Fruit fly (Drosophila melanogaster) whole organism, wandering third instar larva: ENCODE results near the gene CG5274.

Experiments
- Abd-B ChIP-seq: fragments of >200 bp; optimal IDR thresholded peaks from 2 replicates; lab custom pipeline; 2017; ENCODE audit warnings: missing biosample characterization, missing genetic modification characterization
- CrebA ChIP-seq: fragments of 200-800 bp; sonication (Bioruptor generic); optimal IDR thresholded peaks from 2 replicates; lab custom pipeline; 2016; ENCODE audit warnings: missing biosample characterization, mild to moderate bottlenecking, missing genetic modification characterization, borderline replicate concordance
- Dfd ChIP-seq: fragments of >200 bp; optimal IDR thresholded peaks from 2 replicates; lab custom pipeline; 2017; ENCODE audit warnings: missing biosample characterization, missing genetic modification characterization
- Dif ChIP-seq: fragments of 200-275, 200-300 bp; sonication (Bioruptor generic); optimal IDR thresholded peaks from 2 replicates; lab custom pipeline; 2018; ENCODE audit warnings: missing biosample characterization, missing genetic modification characterization; ENCODE audit not compliant: partially characterized antibody
- GATAd ChIP-seq: sonication (Bioruptor generic); optimal IDR thresholded peaks from 2 replicates; lab custom pipeline; 2016; ENCODE audit warnings: missing biosample characterization, missing genetic modification characterization
- HLH106 ChIP-seq: fragments of 200-800 bp; optimal IDR thresholded peaks from 3 replicates; lab custom pipeline; 2019; ENCODE audit warnings: missing biosample characterization, mild to moderate bottlenecking, missing genetic modification characterization, moderate library complexity
- Hr78 ChIP-seq: fragments of >200 bp; optimal IDR thresholded peaks from 2 replicates; lab custom pipeline; 2017; ENCODE audit warnings: missing biosample characterization, missing genetic modification characterization
- Hr83 ChIP-seq: fragments of 200-300 bp; sonication (Bioruptor generic); optimal IDR thresholded peaks from 2 replicates; lab custom pipeline; 2016; ENCODE audit warnings: missing biosample characterization, mild to moderate bottlenecking, missing genetic modification characterization, moderate library complexity; ENCODE audit not compliant: poor library complexity, severe bottlenecking
- Jra ChIP-seq: sonication (Bioruptor generic); optimal IDR thresholded peaks from 2 replicates; lab custom pipeline; 2016; ENCODE audit warnings: missing biosample characterization, missing genetic modification characterization
- Myc ChIP-seq: fragments of >200 bp; optimal IDR thresholded peaks from 2 replicates; lab custom pipeline; 2017
- N ChIP-seq: fragments of >200 bp; optimal IDR thresholded peaks from 2 replicates; lab custom pipeline; 2018; ENCODE audit warnings: missing biosample characterization, missing external identifiers, missing genetic modification characterization
- OdsH ChIP-seq: fragments of 200-800 bp; sonication (Bioruptor generic); optimal IDR thresholded peaks from 2 replicates; lab custom pipeline; 2016; ENCODE audit warnings: missing biosample characterization, mild to moderate bottlenecking, missing genetic modification characterization
- Rel ChIP-seq, 2 experiments: fragments of 200-800 bp; sonication (Bioruptor generic) in 1 of 2; optimal IDR thresholded peaks; 2 replicates in 1 of 2; 3 replicates in 1 of 2; lab custom pipeline; 2016 to 2019; ENCODE audit warnings: mild to moderate bottlenecking in 2 of 2, missing biosample characterization in 2 of 2, missing genetic modification characterization in 2 of 2, moderate library complexity in 1 of 2
- Sp1 ChIP-seq: fragments of 200-800 bp; sonication (Bioruptor generic); optimal IDR thresholded peaks from 3 replicates; lab custom pipeline; 2019; ENCODE audit warnings: missing biosample characterization, mild to moderate bottlenecking, missing genetic modification characterization, moderate library complexity
- Vsx2 ChIP-seq: fragments of 200-300, 225-300 bp; sonication (Bioruptor generic); optimal IDR thresholded peaks from 2 replicates; lab custom pipeline; 2018; ENCODE audit warnings: missing biosample characterization, missing genetic modification characterization; ENCODE audit not compliant: partially characterized antibody
- brk ChIP-seq: fragments of 200-800 bp; sonication (Bioruptor generic); optimal IDR thresholded peaks from 2 replicates; lab custom pipeline; 2016; ENCODE audit warnings: missing biosample characterization, mild to moderate bottlenecking, missing genetic modification characterization
- dl ChIP-seq, 2 experiments: fragments of 175-275, 200-275 bp in 1 of 2; fragments of 200-275 bp in 1 of 2; sonication (Bioruptor generic); optimal IDR thresholded peaks; lab custom pipeline; 2018; ENCODE audit warnings: mild to moderate bottlenecking in 2 of 2, missing biosample characterization in 2 of 2, missing genetic modification characterization in 2 of 2, moderate library complexity in 2 of 2; ENCODE audit not compliant: partially characterized antibody in 2 of 2, insufficient read depth in 1 of 2
- dmrt93B ChIP-seq: fragments of 200-800 bp; sonication (Bioruptor generic); optimal IDR thresholded peaks from 2 replicates; lab custom pipeline; 2018; ENCODE audit warnings: missing biosample characterization, mild to moderate bottlenecking, missing genetic modification characterization
- dsf ChIP-seq: sonication (Bioruptor generic); optimal IDR thresholded peaks from 2 replicates; lab custom pipeline; 2016; ENCODE audit warnings: missing biosample characterization, missing genetic modification characterization, borderline replicate concordance
- ey ChIP-seq: fragments of 200-800 bp; sonication (Bioruptor generic); optimal IDR thresholded peaks from 2 replicates; lab custom pipeline; 2016; ENCODE audit warnings: missing biosample characterization, missing genetic modification characterization
- foxo ChIP-seq, 2 experiments: fragments of 200-800 bp; sonication (Bioruptor generic); optimal IDR thresholded peaks; 2 replicates in 1 of 2; 3 replicates in 1 of 2; lab custom pipeline; 2016 to 2017; ENCODE audit warnings: missing biosample characterization in 2 of 2, missing genetic modification characterization in 2 of 2
- fru ChIP-seq: fragments of 200-800 bp; sonication (Bioruptor generic); optimal IDR thresholded peaks from 3 replicates; lab custom pipeline; 2016; ENCODE audit warnings: missing biosample characterization, mild to moderate bottlenecking, missing genetic modification characterization
- h ChIP-seq: fragments of 200-800 bp; sonication (Bioruptor generic); optimal IDR thresholded peaks from 3 replicates; lab custom pipeline; 2016; ENCODE audit warnings: missing biosample characterization, mild to moderate bottlenecking, missing genetic modification characterization
- jim ChIP-seq: fragments of 175-275, 200-325 bp; sonication (Bioruptor generic); optimal IDR thresholded peaks from 2 replicates; lab custom pipeline; 2016; ENCODE audit warnings: missing biosample characterization, mild to moderate bottlenecking, missing genetic modification characterization
- lola ChIP-seq: fragments of >200 bp; optimal IDR thresholded peaks from 2 replicates; lab custom pipeline; 2017; ENCODE audit warnings: missing biosample characterization, missing genetic modification characterization
- pan ChIP-seq: fragments of >200 bp; optimal IDR thresholded peaks from 2 replicates; lab custom pipeline; 2017
- rgr ChIP-seq: fragments of 200-800 bp; sonication (Bioruptor generic); optimal IDR thresholded peaks from 3 replicates; lab custom pipeline; 2016; ENCODE audit warnings: missing biosample characterization, mild to moderate bottlenecking, missing genetic modification characterization
- tai ChIP-seq: sonication (Bioruptor generic); optimal IDR thresholded peaks from 2 replicates; lab custom pipeline; 2016; ENCODE audit warnings: missing biosample characterization, missing genetic modification characterization
- usp ChIP-seq: fragments of >200 bp; optimal IDR thresholded peaks from 2 replicates; lab custom pipeline; 2017; ENCODE audit warnings: missing biosample characterization, missing genetic modification characterization
- woc ChIP-seq: sonication (Bioruptor generic); optimal IDR thresholded peaks from 2 replicates; lab custom pipeline; 2016; ENCODE audit warnings: missing biosample characterization, mild to moderate bottlenecking, missing genetic modification characterization

Gene CG5274

DNA sequence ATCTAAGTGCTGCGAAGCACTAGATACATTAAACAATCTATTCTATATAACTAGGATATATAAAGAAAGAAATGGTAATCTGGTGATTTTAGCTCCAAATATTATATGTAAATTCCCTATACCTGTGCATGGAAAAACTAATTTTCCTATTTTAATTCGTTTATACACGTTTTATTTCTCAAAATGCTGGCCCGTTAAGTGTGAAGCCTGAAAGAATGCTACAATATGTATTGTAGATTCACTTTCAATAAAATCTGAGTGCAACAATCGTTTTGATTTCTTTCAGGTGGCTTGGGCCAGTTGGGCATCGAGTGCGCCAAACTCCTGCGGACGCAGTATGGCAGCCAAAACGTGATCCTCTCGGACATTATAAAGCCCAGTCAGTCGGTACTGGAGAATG, 40.0 kb upstream of the CG5274 start:
- TF ChIP-seq CrebA (GFP tag; lab: Kevin White, UChicago) (no peak), Abd-B (GFP tag; lab: Kevin White, UChicago) (no peak), woc (no peak), Vsx2 (GFP tag; lab: Kevin White, UChicago) (no peak), dl (GFP tag; optimal IDR thresholded peaks at IDR 0.05; lab: Kevin White, UChicago; ENCODE audit: insufficient read depth in 1 of 2, partially characterized antibody in 2 of 2) (no peak)

DNA sequence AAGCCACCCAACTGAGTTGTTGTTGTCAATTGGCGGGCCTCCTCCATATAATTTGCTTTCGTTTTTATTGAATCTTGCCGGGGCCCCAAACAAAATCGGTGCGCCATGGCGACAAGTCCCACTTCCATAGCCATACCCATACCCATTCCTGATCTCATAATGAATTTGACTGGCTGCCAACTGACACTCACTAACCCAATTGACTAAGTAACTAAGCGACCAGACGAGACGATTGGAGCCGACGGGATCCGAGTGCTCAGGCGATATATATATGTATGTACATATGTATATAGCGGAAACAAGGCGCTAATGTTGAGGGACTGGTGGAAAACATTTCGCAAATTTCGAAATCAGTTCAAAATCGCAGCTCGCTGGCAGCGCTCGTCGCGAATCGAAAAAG, 39.1 kb upstream of the CG5274 start, which contains the start of gene Tdh:
Gene Tdh, plus strand, starts transcription at position 346 of the 400 bp plus-strand sequence.
- no peak for TF ChIP-seq GATAd (GFP tag; lab: Kevin White, UChicago)
- no peak for TF ChIP-seq tai (GFP tag; lab: Kevin White, UChicago)
- TF ChIP-seq dmrt93B (GFP tag; lab: Kevin White, UChicago) = no peak

DNA sequence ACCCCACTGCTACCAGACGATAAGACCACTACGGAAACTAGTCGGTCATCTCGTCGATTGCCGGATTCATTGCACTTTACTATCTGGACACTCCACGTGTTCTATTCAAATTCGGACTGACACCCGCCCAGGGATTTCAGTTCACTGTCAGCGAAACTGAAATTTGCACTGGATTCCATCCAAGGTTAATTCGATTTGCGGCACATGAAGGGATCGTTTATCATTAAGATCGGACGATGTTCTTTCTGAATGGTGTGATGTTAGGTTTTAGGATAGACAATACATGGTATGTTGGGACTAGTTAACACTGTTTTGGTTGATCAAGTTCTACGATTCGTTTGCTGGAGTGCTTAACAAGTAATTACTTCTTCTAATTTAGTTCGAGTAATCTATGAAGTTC, 38.5 kb upstream of the CG5274 start, which contains the start of gene CG42764:
Gene CG42764, minus strand, starts transcription at position 101 of the 400 bp plus-strand sequence.
- TF ChIP-seq rgr (no peak), foxo (GFP tag; optimal IDR thresholded peaks at IDR 0.05; lab: Kevin White, UChicago) (no peak), lola (no peak), Hr83 (GFP tag; lab: Kevin White, UChicago) (no peak), Jra (GFP tag; lab: Kevin White, UChicago) (no peak), CrebA (GFP tag; lab: Kevin White, UChicago) (no peak), usp (GFP tag; lab: Kevin White, UChicago) (no peak), fru (GFP tag; lab: Kevin White, UChicago) (no peak), jim (GFP tag; lab: Kevin White, UChicago) (no peak), HLH106 (tag; lab: Kevin White, UChicago) (no peak), N (GFP tag; lab: Kevin White, UChicago) (no peak), dl (GFP tag; optimal IDR thresholded peaks at IDR 0.05; lab: Kevin White, UChicago; ENCODE audit: insufficient read depth in 1 of 2, partially characterized antibody in 2 of 2) (no peak), Dif (no peak), ey (GFP tag; lab: Kevin White, UChicago) (no peak), Myc (lab: Kevin White, UChicago) (no peak), woc (no peak), Dfd (GFP tag; lab: Kevin White, UChicago) (no peak), Rel (GFP tag; optimal IDR thresholded peaks at IDR 0.05; lab: Kevin White, UChicago) (no peak), Rel (tag; optimal IDR thresholded peaks at IDR 0.05; lab: Kevin White, UChicago) (no peak)

DNA sequence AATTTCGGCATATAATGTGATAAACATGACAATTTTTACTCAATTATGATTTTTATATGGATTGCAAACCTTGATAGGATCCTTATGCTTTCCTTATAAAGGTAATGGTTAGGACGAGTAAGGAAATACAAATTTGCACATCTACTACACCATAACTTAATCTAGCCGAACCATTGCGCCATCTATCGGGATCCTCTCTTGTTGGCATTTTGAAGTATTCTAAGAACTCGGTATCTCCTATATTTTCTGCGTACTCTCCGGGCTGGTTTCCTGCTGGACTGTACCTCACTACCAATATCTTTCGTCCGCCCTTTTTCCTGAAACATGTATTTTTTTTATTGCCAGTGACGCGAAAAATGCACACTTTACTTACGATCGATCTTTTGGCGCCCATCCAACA, 37.2 kb upstream of the CG5274 start, which contains the start of gene atk:
Gene atk, minus strand, starts transcription at position 186 of the 400 bp plus-strand sequence.
- no peak for TF ChIP-seq brk (GFP tag; lab: Kevin White, UChicago)
- no peak for TF ChIP-seq GATAd (GFP tag; lab: Kevin White, UChicago)
- TF ChIP-seq, all 38 proteins: peak for 0

DNA sequence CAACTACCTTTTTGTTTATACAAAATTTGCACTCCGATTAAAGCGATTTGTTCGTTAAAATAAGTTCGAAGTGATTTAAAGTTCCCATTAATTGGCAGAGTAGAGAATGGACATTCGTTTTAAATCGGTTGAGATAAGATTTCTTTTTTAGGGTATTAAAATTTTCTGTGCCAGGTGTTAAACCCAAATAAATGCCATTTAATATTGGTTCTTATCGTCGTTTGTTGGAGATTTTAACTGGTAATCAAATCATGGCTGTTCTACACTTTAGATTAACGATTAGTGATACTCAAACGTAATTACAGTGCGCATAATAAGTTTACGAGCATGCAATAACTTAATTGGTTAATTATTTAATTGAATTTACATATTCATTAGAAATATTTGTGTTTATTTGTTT, 34.9 kb upstream of the CG5274 start:
- TF ChIP-seq Jra (GFP tag; lab: Kevin White, UChicago) (no peak), Abd-B (GFP tag; lab: Kevin White, UChicago) (no peak), Hr78 (GFP tag; lab: Kevin White, UChicago) (no peak), h (GFP tag; lab: Kevin White, UChicago) (no peak), woc (no peak)

DNA sequence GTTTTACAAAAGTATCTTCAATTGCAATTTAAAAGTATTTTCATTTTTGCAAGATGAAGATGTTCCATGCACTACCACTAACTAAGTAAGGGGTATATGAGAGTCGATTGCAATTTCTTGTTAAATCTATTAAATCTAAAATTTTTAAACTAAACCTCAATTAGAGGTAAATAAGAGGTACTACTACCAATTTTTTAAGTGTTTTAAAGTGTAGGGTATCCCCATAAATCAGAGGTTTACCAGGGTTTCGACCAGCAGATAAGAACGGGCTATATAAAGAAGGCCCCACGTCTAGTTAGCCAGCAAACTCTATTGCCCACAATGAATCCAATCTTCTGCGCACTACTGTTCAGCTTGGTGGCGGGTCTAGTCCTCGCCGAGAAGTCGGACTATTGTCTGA, 32.9 kb upstream of the CG5274 start, which contains the start of gene mag:
Gene mag, plus strand, starts transcription at position 301 of the 400 bp plus-strand sequence.
- TF ChIP-seq h (GFP tag; lab: Kevin White, UChicago) (no peak), brk (GFP tag; lab: Kevin White, UChicago) (no peak), GATAd (GFP tag; lab: Kevin White, UChicago) (no peak), Rel (GFP tag; optimal IDR thresholded peaks at IDR 0.05; lab: Kevin White, UChicago) (no peak), Rel (tag; optimal IDR thresholded peaks at IDR 0.05; lab: Kevin White, UChicago) (no peak), Abd-B (GFP tag; lab: Kevin White, UChicago) (no peak), Sp1 (GFP tag; lab: Kevin White, UChicago) (no peak), OdsH (no peak), rgr (no peak), Hr78 (GFP tag; lab: Kevin White, UChicago) (no peak), dsf (GFP tag; lab: Kevin White, UChicago) (no peak), N (GFP tag; lab: Kevin White, UChicago) (no peak), pan (lab: Kevin White, UChicago) (no peak), Vsx2 (GFP tag; lab: Kevin White, UChicago) (no peak)
